Fruit fly (Drosophila melanogaster) whole organism, embryonic: Measurements from ENCODE around the gene Art3.

Experiments used
- Atf-2 ChIP-seq: fragments of 200-800 bp; sonication (Bioruptor generic); optimal IDR thresholded peaks from 2 replicates; lab custom pipeline; 2016; ENCODE audit warnings: missing biosample characterization, missing genetic modification characterization
- B-H2 ChIP-seq: fragments of 200-800 bp; sonication (Bioruptor generic); optimal IDR thresholded peaks from 2 replicates; lab custom pipeline; 2018; ENCODE audit warnings: missing biosample characterization, mild to moderate bottlenecking, missing genetic modification characterization
- CG10321 ChIP-seq: fragments of 200-800 bp; sonication (Bioruptor generic); IDR thresholded peaks from 2 replicates; pipeline ENCODE4 v1.3.6; 2022; ENCODE audit warnings: missing biosample characterization, missing genetic modification characterization
- CG10565 ChIP-seq: fragments of 200-800 bp; sonication (Bioruptor generic); optimal IDR thresholded peaks from 3 replicates; lab custom pipeline; 2016; ENCODE audit warnings: missing biosample characterization, mild to moderate bottlenecking, missing genetic modification characterization
- CG11695 ChIP-seq: fragments of 200-800 bp; sonication (Bioruptor generic); IDR thresholded peaks from 3 replicates; pipeline ENCODE4 v1.3.6; 2022; ENCODE audit warnings: missing biosample characterization, missing genetic modification characterization
- CG11696 ChIP-seq: fragments of 200-800 bp; sonication (Bioruptor generic); IDR thresholded peaks from 2 replicates; pipeline ENCODE4 v1.3.6; 2022; ENCODE audit warnings: missing biosample characterization, missing genetic modification characterization
- CG13287 ChIP-seq: fragments of 200-800 bp; sonication (Bioruptor generic); IDR thresholded peaks from 2 replicates; pipeline ENCODE4 v1.3.6; 2022; ENCODE audit warnings: missing biosample characterization, missing genetic modification characterization; ENCODE audit not compliant: partially characterized antibody
- CG13775 ChIP-seq: fragments of 200-800 bp; sonication (Bioruptor generic); optimal IDR thresholded peaks from 3 replicates; lab custom pipeline; 2017; ENCODE audit warnings: missing biosample characterization, mild to moderate bottlenecking, missing genetic modification characterization
- CG13894 ChIP-seq: fragments of 200-800 bp; sonication (Bioruptor generic); optimal IDR thresholded peaks from 3 replicates; lab custom pipeline; 2018; ENCODE audit warnings: missing biosample characterization, mild to moderate bottlenecking, missing genetic modification characterization, moderate library complexity
- CG15514 ChIP-seq: fragments of 200-800 bp; sonication (Bioruptor generic); optimal IDR thresholded peaks from 3 replicates; lab custom pipeline; 2017; ENCODE audit warnings: missing biosample characterization, missing genetic modification characterization, mild to moderate bottlenecking, moderate library complexity, missing genetic modification reagents
- CG16813 ChIP-seq: fragments of 200-800 bp; sonication (Bioruptor generic); IDR thresholded peaks from 3 replicates; pipeline ENCODE4 v1.3.6; 2022; ENCODE audit warnings: missing biosample characterization, missing genetic modification characterization; ENCODE audit not compliant: partially characterized antibody
- CG17186 ChIP-seq: fragments of 200-800 bp; sonication (Bioruptor generic); optimal IDR thresholded peaks from 3 replicates; lab custom pipeline; 2017; ENCODE audit warnings: missing biosample characterization, missing genetic modification reagents, missing genetic modification characterization
- CG1792 ChIP-seq: fragments of 200-800 bp; sonication (Bioruptor generic); optimal IDR thresholded peaks from 2 replicates; lab custom pipeline; 2016; ENCODE audit warnings: missing biosample characterization, missing genetic modification characterization
- CG3995 ChIP-seq: fragments of 200-800 bp; sonication (Bioruptor generic); optimal IDR thresholded peaks from 3 replicates; lab custom pipeline; 2016; ENCODE audit warnings: missing biosample characterization, missing genetic modification characterization
- CG43689 ChIP-seq: fragments of 200-800 bp; sonication (Bioruptor generic); IDR thresholded peaks from 2 replicates; pipeline ENCODE4 v1.3.6; 2022; ENCODE audit warnings: missing biosample characterization, missing genetic modification characterization
- CG4424 ChIP-seq: fragments of 200-800 bp; sonication (Bioruptor generic); optimal IDR thresholded peaks from 3 replicates; lab custom pipeline; 2016; ENCODE audit warnings: missing biosample characterization, missing genetic modification characterization
- CG5180 ChIP-seq: fragments of 200-800 bp; sonication (Bioruptor generic); optimal IDR thresholded peaks from 3 replicates; lab custom pipeline; 2017; ENCODE audit warnings: missing biosample characterization, missing genetic modification characterization, mild to moderate bottlenecking, moderate library complexity, missing genetic modification reagents
- CG7271 ChIP-seq: fragments of 200-800 bp; sonication (Bioruptor generic); optimal IDR thresholded peaks from 2 replicates; lab custom pipeline; 2018; ENCODE audit warnings: missing biosample characterization, mild to moderate bottlenecking, missing genetic modification characterization, moderate library complexity
- CG8290 ChIP-seq, 3 experiments: fragments of 200-800 bp; sonication (Bioruptor generic); optimal IDR thresholded peaks; 2 replicates each; lab custom pipeline; 2016 to 2019; ENCODE audit warnings: missing biosample characterization in 3 of 3, missing genetic modification characterization in 3 of 3, mild to moderate bottlenecking in 2 of 3, moderate library complexity in 1 of 3
- CrebB ChIP-seq: fragments of 200-800 bp; sonication (Bioruptor generic); optimal IDR thresholded peaks from 3 replicates; lab custom pipeline; 2018; ENCODE audit warnings: missing biosample characterization, mild to moderate bottlenecking, missing genetic modification characterization
- Dad ChIP-seq: fragments of 200-800 bp; sonication (Bioruptor generic); optimal IDR thresholded peaks from 3 replicates; lab custom pipeline; 2016; ENCODE audit warnings: missing biosample characterization, missing genetic modification characterization
- Dll ChIP-seq: fragments of 200-800 bp; sonication (Bioruptor generic); IDR thresholded peaks from 4 replicates; pipeline ENCODE4 v1.3.6; 2022; ENCODE audit warnings: missing biosample characterization, missing genetic modification characterization; ENCODE audit not compliant: partially characterized antibody
- E2f1 ChIP-seq: fragments of 200-800 bp; sonication (Bioruptor generic); IDR thresholded peaks from 2 replicates; pipeline ENCODE4 v1.3.6; 2022; ENCODE audit warnings: missing biosample characterization, missing genetic modification characterization
- HLH3B ChIP-seq: fragments of 200-800 bp; sonication (Bioruptor generic); IDR thresholded peaks from 2 replicates; pipeline ENCODE4 v1.3.6; 2022; ENCODE audit warnings: missing biosample characterization, missing genetic modification characterization
- Hmr ChIP-seq: fragments of 200-800 bp; sonication (Bioruptor generic); optimal IDR thresholded peaks from 3 replicates; lab custom pipeline; 2017; ENCODE audit warnings: mild to moderate bottlenecking, missing biosample characterization, missing genetic modification reagents, missing genetic modification characterization
- NC2α ChIP-seq: fragments of 200-800 bp; sonication (Bioruptor generic); optimal IDR thresholded peaks from 2 replicates; lab custom pipeline; 2016; ENCODE audit warnings: missing biosample characterization, missing genetic modification characterization
- Oaz ChIP-seq: fragments of 200-800 bp; sonication (Bioruptor generic); IDR thresholded peaks from 2 replicates; pipeline ENCODE4 v1.3.6; 2022; ENCODE audit warnings: missing biosample characterization, missing genetic modification characterization
- Oli ChIP-seq: fragments of 200-800 bp; sonication (Bioruptor generic); optimal IDR thresholded peaks from 2 replicates; lab custom pipeline; 2018; ENCODE audit warnings: missing biosample characterization, mild to moderate bottlenecking, missing genetic modification characterization, moderate library complexity
- Opbp ChIP-seq: fragments of 200-800 bp; sonication (Bioruptor generic); IDR thresholded peaks from 3 replicates; pipeline ENCODE4 v1.3.6; 2022; ENCODE audit warnings: missing biosample characterization, missing genetic modification characterization; ENCODE audit not compliant: partially characterized antibody
- Side ChIP-seq: fragments of 200-800 bp; sonication (Bioruptor generic); optimal IDR thresholded peaks from 2 replicates; lab custom pipeline; 2016; ENCODE audit warnings: missing biosample characterization, missing genetic modification characterization
- ap ChIP-seq: fragments of 200-800 bp; sonication (Bioruptor generic); IDR thresholded peaks from 2 replicates; pipeline ENCODE4 v1.3.6; 2022; ENCODE audit warnings: missing biosample characterization, missing genetic modification characterization
- bbx ChIP-seq: fragments of 200-800 bp; sonication (Bioruptor generic); IDR thresholded peaks from 2 replicates; pipeline ENCODE4 v1.3.6; 2022; ENCODE audit warnings: missing biosample characterization, missing genetic modification characterization; ENCODE audit not compliant: partially characterized antibody
- cato ChIP-seq: fragments of 200-800 bp; sonication (Bioruptor generic); optimal IDR thresholded peaks from 2 replicates; lab custom pipeline; 2016; ENCODE audit warnings: missing biosample characterization, missing genetic modification characterization, borderline replicate concordance
- chinmo ChIP-seq: fragments of 200-800 bp; sonication (Bioruptor generic); IDR thresholded peaks from 4 replicates; pipeline ENCODE4 v1.3.6; 2022; ENCODE audit warnings: missing biosample characterization, missing genetic modification characterization; ENCODE audit not compliant: partially characterized antibody
- ci ChIP-seq: fragments of 200-800 bp; sonication (Bioruptor generic); IDR thresholded peaks from 3 replicates; pipeline ENCODE4 v1.3.6; 2022; ENCODE audit warnings: missing biosample characterization, missing genetic modification characterization
- corto ChIP-seq: fragments of 200-800 bp; sonication (Bioruptor generic); optimal IDR thresholded peaks from 2 replicates; lab custom pipeline; 2016; ENCODE audit warnings: missing biosample characterization, mild to moderate bottlenecking, missing genetic modification characterization, moderate library complexity
- dpn ChIP-seq, 2 experiments: fragments of 200-800 bp; sonication (Bioruptor generic); optimal IDR thresholded peaks; 3 replicates each; lab custom pipeline; 2016; ENCODE audit warnings: missing biosample characterization in 2 of 2, missing genetic modification characterization in 2 of 2
- grau ChIP-seq: fragments of 200-800 bp; optimal IDR thresholded peaks from 3 replicates; lab custom pipeline; 2019; ENCODE audit warnings: missing biosample characterization, mild to moderate bottlenecking, missing genetic modification characterization, moderate library complexity
- gsb-n ChIP-seq: fragments of 200-800 bp; sonication (Bioruptor generic); optimal IDR thresholded peaks from 3 replicates; lab custom pipeline; 2018; ENCODE audit warnings: missing biosample characterization, mild to moderate bottlenecking, missing genetic modification characterization
- inv ChIP-seq: fragments of 200-800 bp; sonication (Bioruptor generic); IDR thresholded peaks from 2 replicates; pipeline ENCODE4 v1.3.6; 2022; ENCODE audit warnings: missing biosample characterization, missing genetic modification characterization; ENCODE audit not compliant: partially characterized antibody
- kah ChIP-seq: fragments of 200-800 bp; sonication (Bioruptor generic); optimal IDR thresholded peaks from 2 replicates; lab custom pipeline; 2018; ENCODE audit warnings: missing biosample characterization, mild to moderate bottlenecking, missing genetic modification characterization
- mirr ChIP-seq: fragments of 200-800 bp; sonication (Bioruptor generic); optimal IDR thresholded peaks from 3 replicates; lab custom pipeline; 2018; ENCODE audit warnings: missing biosample characterization, mild to moderate bottlenecking, missing genetic modification characterization
- nom ChIP-seq: fragments of 200-800 bp; sonication (Bioruptor generic); optimal IDR thresholded peaks from 2 replicates; lab custom pipeline; 2017; ENCODE audit warnings: missing biosample characterization, missing genetic modification characterization, mild to moderate bottlenecking, moderate library complexity, missing genetic modification reagents
- ro ChIP-seq: fragments of 200-800 bp; sonication (Bioruptor generic); IDR thresholded peaks from 2 replicates; pipeline ENCODE4 v1.3.6; 2022; ENCODE audit warnings: missing biosample characterization, missing genetic modification characterization
- sima ChIP-seq: fragments of 200-800 bp; sonication (Bioruptor generic); optimal IDR thresholded peaks from 2 replicates; lab custom pipeline; 2016; ENCODE audit warnings: missing biosample characterization, missing genetic modification characterization
- sr ChIP-seq: fragments of 200-800 bp; sonication (Bioruptor generic); IDR thresholded peaks from 3 replicates; pipeline ENCODE4 v1.3.6; 2022; ENCODE audit warnings: missing biosample characterization, missing genetic modification characterization
- sug ChIP-seq: fragments of 200-800 bp; optimal IDR thresholded peaks from 2 replicates; lab custom pipeline; 2019; ENCODE audit warnings: missing biosample characterization, mild to moderate bottlenecking, missing genetic modification characterization, moderate library complexity
- ttk ChIP-seq: fragments of 200-800 bp; sonication (Bioruptor generic); IDR thresholded peaks from 2 replicates; pipeline ENCODE4 v2.1.2; 2022; ENCODE audit warnings: missing biosample characterization, missing genetic modification characterization
- twi ChIP-seq: fragments of 200-800 bp; optimal IDR thresholded peaks from 2 replicates; lab custom pipeline; 2019; ENCODE audit warnings: missing biosample characterization, mild to moderate bottlenecking, missing genetic modification characterization, moderate library complexity
- yki ChIP-seq: fragments of >200 bp; optimal IDR thresholded peaks from 3 replicates; lab custom pipeline; 2018

Art3 gene

DNA sequence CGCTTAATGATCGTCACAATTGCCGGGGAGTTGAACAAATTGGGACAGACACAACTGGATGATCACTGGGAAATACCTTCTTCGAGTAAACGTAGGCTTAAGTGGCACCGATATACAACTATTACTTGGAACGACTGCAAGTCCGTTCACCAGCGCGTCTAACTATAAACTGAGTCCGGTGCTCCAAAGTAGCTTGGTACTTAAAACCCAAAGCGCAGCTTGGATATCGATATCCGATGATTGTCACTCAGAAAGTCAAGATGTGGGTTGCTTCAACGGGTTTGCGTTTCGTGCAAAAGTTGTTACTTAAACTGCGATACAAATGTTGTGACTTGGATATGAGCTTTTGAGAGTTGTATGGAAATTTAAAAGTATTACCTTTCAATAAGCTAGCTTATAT, 22.9 kb downstream of the Art3 start, which contains the start of gene Spn88Ea (continued):
- no peak for TF ChIP-seq B-H2 (GFP tag; lab: Kevin White, UChicago)
- no peak for TF ChIP-seq ttk (GFP tag; lab: Robert Waterston, UW)
- TF ChIP-seq bbx (GFP tag; lab: Robert Waterston, UW): peak; percentile 56; the same call in 1 of the 2 replicates
- no peak for TF ChIP-seq corto (GFP tag; lab: Kevin White, UChicago)
- no peak for TF ChIP-seq dpn (GFP tag; optimal IDR thresholded peaks at IDR 0.05; lab: Kevin White, UChicago)
- no peak for TF ChIP-seq HLH3B (GFP tag; lab: Robert Waterston, UW)
- peak; percentile 35 for TF ChIP-seq CG17186 (GFP tag; lab: Kevin White, UChicago)
- TF ChIP-seq CG13287 (GFP tag; lab: Robert Waterston, UW): peak; percentile 44
- no peak for TF ChIP-seq Atf-2 (GFP tag; lab: Kevin White, UChicago)
- TF ChIP-seq twi (tag; lab: Kevin White, UChicago): no peak
- peak; percentile 76; the same call in 2 of the 4 replicates for TF ChIP-seq chinmo
- TF ChIP-seq CG11696 (GFP tag; lab: Robert Waterston, UW): no peak
- TF ChIP-seq CG13775 (GFP tag; lab: Kevin White, UChicago): no peak
- no peak for TF ChIP-seq CG8290 (GFP tag; optimal IDR thresholded peaks at IDR 0.05; lab: Kevin White, UChicago)
- TF ChIP-seq CG8290 (tag; optimal IDR thresholded peaks at IDR 0.05; lab: Kevin White, UChicago): peak in 1 of 2 experiments; percentile 57
- TF ChIP-seq Side (GFP tag; lab: Kevin White, UChicago): no peak
- no peak for TF ChIP-seq CG10565
- no peak for TF ChIP-seq grau (tag; lab: Kevin White, UChicago)
- peak; percentile 60 for TF ChIP-seq CG15514 (GFP tag; lab: Kevin White, UChicago)
- TF ChIP-seq CG1792 (GFP tag; lab: Kevin White, UChicago): no peak
- no peak for TF ChIP-seq Hmr (GFP tag; lab: Kevin White, UChicago)
- no peak for TF ChIP-seq yki (lab: Kevin White, UChicago)
- TF ChIP-seq ci (GFP tag; lab: Robert Waterston, UW): peak; percentile 38; the same call in 1 of the 3 replicates
- TF ChIP-seq nom (GFP tag; lab: Kevin White, UChicago): peak; percentile 15
- TF ChIP-seq CG5180 (GFP tag; lab: Kevin White, UChicago): no peak
- TF ChIP-seq CG43689 (GFP tag; lab: Robert Waterston, UW): no peak
- no peak for TF ChIP-seq inv
- TF ChIP-seq Oli (tag; lab: Kevin White, UChicago): no peak
- peak; percentile 36; the same call in 1 of the 3 replicates for TF ChIP-seq Opbp (GFP tag; lab: Robert Waterston, UW)
- TF ChIP-seq sima (GFP tag; lab: Kevin White, UChicago): no peak
- peak; percentile 18 for TF ChIP-seq mirr (GFP tag; lab: Kevin White, UChicago)
- no peak for TF ChIP-seq ap (GFP tag; lab: Robert Waterston, UW)
- no peak for TF ChIP-seq cato (GFP tag; lab: Kevin White, UChicago)
- no peak for TF ChIP-seq NC2α (GFP tag; lab: Kevin White, UChicago)
- TF ChIP-seq Dad (GFP tag; lab: Kevin White, UChicago): no peak
- no peak for TF ChIP-seq CG11695 (GFP tag; lab: Robert Waterston, UW)
- no peak for TF ChIP-seq sug (tag; lab: Kevin White, UChicago)
- peak; percentile 43 for TF ChIP-seq CG13894 (tag; lab: Kevin White, UChicago)
- TF ChIP-seq E2f1 (GFP tag; lab: Robert Waterston, UW): no peak
- TF ChIP-seq kah (GFP tag; lab: Kevin White, UChicago): no peak
- TF ChIP-seq CG4424: no peak
- no peak for TF ChIP-seq CG10321 (GFP tag; lab: Robert Waterston, UW)
- TF ChIP-seq sr (GFP tag; lab: Robert Waterston, UW): 0 out of 3 replicates have a peak, but pooled peaks have one; percentile 10
- peak; percentile 96 for TF ChIP-seq CG3995 (GFP tag; lab: Kevin White, UChicago)
- TF ChIP-seq gsb-n (tag; lab: Kevin White, UChicago): no peak
- TF ChIP-seq Oaz (GFP tag; lab: Robert Waterston, UW): no peak
- TF ChIP-seq Dll (GFP tag; lab: Robert Waterston, UW): 0 out of 4 replicates have a peak, but pooled peaks have one; percentile 29
- no peak for TF ChIP-seq ro (GFP tag; lab: Robert Waterston, UW)
- no peak for TF ChIP-seq CG16813
- TF ChIP-seq CG7271 (tag; lab: Kevin White, UChicago): no peak
- no peak for TF ChIP-seq CrebB (tag; lab: Kevin White, UChicago)
